Worm (Caenorhabditis elegans) whole organism, young adult: ENCODE measurements around the gene gtap-1.
"Not testable (repeated sequence)": the region's sequence is repeated elsewhere in the genome, so short reads cannot be mapped to it uniquely, and the experiment has no call there.

ENCODE experiments used
- F55B11.4 ChIP-seq: sonication (generic microtip); optimal IDR thresholded peaks from 2 replicates; lab custom pipeline; 2016; ENCODE audit warnings: missing compliant biosample characterization, missing genetic modification characterization, borderline replicate concordance; ENCODE audit not compliant: insufficient read depth
- attf-6 ChIP-seq: fragments of 200-800 bp; sonication (Bioruptor generic); IDR thresholded peaks from 2 replicates; pipeline ENCODE4 v1.3.6; 2022; ENCODE audit warnings: missing genetic modification reagents, missing genetic modification characterization, missing compliant biosample characterization
- dpff-1 ChIP-seq: sonication (generic microtip); optimal IDR thresholded peaks from 2 replicates; lab custom pipeline; 2017; ENCODE audit warnings: mild to moderate bottlenecking, missing genetic modification characterization, missing compliant biosample characterization
- nhr-90 ChIP-seq: sonication (generic microtip); optimal IDR thresholded peaks from 2 replicates; lab custom pipeline; 2016; ENCODE audit warnings: missing genotype, mild to moderate bottlenecking, missing genetic modification characterization, missing compliant biosample characterization

ce11 chrII:5876511-5876910 lies 43.5 kb upstream of the gtap-1 start, which contains the start of gene F55C12.2:
- not testable (repeated sequence) for TF ChIP-seq F55B11.4 (tag; lab: Kevin White, UChicago); attf-6 (GFP tag; lab: Robert Waterston, UW); nhr-90 (tag; lab: Kevin White, UChicago); dpff-1 (tag; lab: Kevin White, UChicago)
